Fruit fly (Drosophila melanogaster): Measurements from ENCODE around the gene gammaSnap2.
A peak's percentile ranks its signal among the peaks of the same experiment; 100 is the strongest.

gammaSnap2 gene

dm6 chr3R:10139649-10140598, 18.7 kb upstream of the gammaSnap2 start, which contains the start of gene tws (continued):
- peak; percentile 56 for TF ChIP-seq Meics (GFP tag; optimal IDR thresholded peaks at IDR 0.05)
- no peak for TF ChIP-seq CG17912 (GFP tag; optimal IDR thresholded peaks at IDR 0.05)
- peak in 1 of 2 experiments; percentile 36 for TF ChIP-seq Eip74EF (GFP tag; optimal IDR thresholded peaks at IDR 0.05)
- no peak for TF ChIP-seq ERR (GFP tag; optimal IDR thresholded peaks at IDR 0.05)
- TF ChIP-seq pnt (GFP tag; optimal IDR thresholded peaks at IDR 0.05) = peak; percentile 4
- TF ChIP-seq Ets65A (GFP tag) = peak; percentile 54
- TF ChIP-seq Oaz (GFP tag; IDR thresholded peaks at IDR 0.05) = no peak
- TF ChIP-seq ash1 (GFP tag; optimal IDR thresholded peaks at IDR 0.05) = no peak
- peak; percentile 74 for TF ChIP-seq sug (tag; optimal IDR thresholded peaks at IDR 0.05)
- TF ChIP-seq pfk (GFP tag; optimal IDR thresholded peaks at IDR 0.05) = no peak
- TF ChIP-seq fd64A (GFP tag; optimal IDR thresholded peaks at IDR 0.05) = peak; percentile 54
- no peak for TF ChIP-seq fd102C (GFP tag; optimal IDR thresholded peaks at IDR 0.05)
- no peak for TF ChIP-seq Usf (GFP tag; optimal IDR thresholded peaks at IDR 0.05)
- TF ChIP-seq CG34224 (GFP tag; IDR thresholded peaks at IDR 0.05; ENCODE audit: partially characterized antibody) = no peak
- peak in 1 of 2 experiments; percentile 80 for TF ChIP-seq eve (GFP tag; optimal IDR thresholded peaks at IDR 0.05)
- TF ChIP-seq Nf-YA (GFP tag; IDR thresholded peaks at IDR 0.05) = no peak
- no peak for TF ChIP-seq cato (GFP tag; optimal IDR thresholded peaks at IDR 0.05; ENCODE audit: borderline replicate concordance)
- TF ChIP-seq fd96Cb (tag; optimal IDR thresholded peaks at IDR 0.05) = peak; percentile 19
- no peak for TF ChIP-seq tx (GFP tag; optimal IDR thresholded peaks at IDR 0.05)
- no peak for TF ChIP-seq inv (GFP tag; IDR thresholded peaks at IDR 0.05; ENCODE audit: partially characterized antibody)
- TF ChIP-seq mirr (GFP tag; optimal IDR thresholded peaks at IDR 0.05) = peak; percentile 83
- TF ChIP-seq CG3281 (GFP tag; optimal IDR thresholded peaks at IDR 0.05) = peak; percentile 72
- TF ChIP-seq CG10431 (GFP tag; optimal IDR thresholded peaks at IDR 0.05) = peak; percentile 1
- peak; percentile 61 for TF ChIP-seq CG9932 (GFP tag; IDR thresholded peaks at IDR 0.05)
- TF ChIP-seq CG17186 (GFP tag; optimal IDR thresholded peaks at IDR 0.05) = no peak
- peak; percentile 48 for TF ChIP-seq dmrt99B (tag; optimal IDR thresholded peaks at IDR 0.05)
- TF ChIP-seq ara (GFP tag; IDR thresholded peaks at IDR 0.05) = peak; percentile 42; the same call in 1 of the 2 replicates
- TF ChIP-seq eyg (GFP tag; optimal IDR thresholded peaks at IDR 0.05) = peak; percentile 48
- 0 out of 3 replicates have a peak, but pooled peaks have one; percentile 35 for TF ChIP-seq CG7357 (GFP tag; IDR thresholded peaks at IDR 0.05)
- TF ChIP-seq caup (GFP tag; optimal IDR thresholded peaks at IDR 0.05; ENCODE audit: severe bottlenecking) = peak; percentile 23
- no peak for TF ChIP-seq Optix (GFP tag; IDR thresholded peaks at IDR 0.05)
- no peak for TF ChIP-seq Dp (GFP tag; optimal IDR thresholded peaks at IDR 0.05)
- TF ChIP-seq CG12104 (GFP tag; optimal IDR thresholded peaks at IDR 0.05) = peak; percentile 12
- no peak for TF ChIP-seq ham (GFP tag; IDR thresholded peaks at IDR 0.05)
- TF ChIP-seq bowl (GFP tag; IDR thresholded peaks at IDR 0.05) = no peak
- TF ChIP-seq tio (GFP tag; optimal IDR thresholded peaks at IDR 0.05) = peak; percentile 35
- peak; percentile 29 for TF ChIP-seq CG10979 (tag; optimal IDR thresholded peaks at IDR 0.05)
- TF ChIP-seq gro (GFP tag; optimal IDR thresholded peaks at IDR 0.05) = peak; percentile 74
- TF ChIP-seq CG16813 (GFP tag; IDR thresholded peaks at IDR 0.05; ENCODE audit: partially characterized antibody) = no peak
- TF ChIP-seq MTF-1 (GFP tag; optimal IDR thresholded peaks at IDR 0.05; ENCODE audit: borderline replicate concordance) = peak; percentile 48
- no peak for TF ChIP-seq Elba2 (GFP tag; optimal IDR thresholded peaks at IDR 0.05)
- TF ChIP-seq vnd (GFP tag; IDR thresholded peaks at IDR 0.05; ENCODE audit: partially characterized antibody) = no peak
- no peak for TF ChIP-seq HmgD (GFP tag; optimal IDR thresholded peaks at IDR 0.05)
- no peak for TF ChIP-seq CG12942 (GFP tag; optimal IDR thresholded peaks at IDR 0.05)
- TF ChIP-seq slou (GFP tag; optimal IDR thresholded peaks at IDR 0.05) = no peak
- TF ChIP-seq kay (GFP tag; optimal IDR thresholded peaks at IDR 0.05) = no peak
- no peak for TF ChIP-seq HLH4C (GFP tag; IDR thresholded peaks at IDR 0.05; ENCODE audit: partially characterized antibody)
- TF ChIP-seq CHES-1-like (GFP tag; optimal IDR thresholded peaks at IDR 0.05) = peak; percentile 51

Measured in whole organism, embryonic.